Fruit fly (Drosophila melanogaster): Measurements from ENCODE around the gene Syx17.
A peak's percentile ranks its signal among the peaks of the same experiment; 100 is the strongest.

The Syx17 gene

dm6 chr3L:4354898-4355627 is 48.2 kb upstream of the Syx17 start (continued):
- TF ChIP-seq CG12299 (tag; optimal IDR thresholded peaks at IDR 0.05) (no peak), HLHmδ (GFP tag; optimal IDR thresholded peaks at IDR 0.05) (no peak), CG1529 (GFP tag; optimal IDR thresholded peaks at IDR 0.05) (no peak), CG30403 (GFP tag; optimal IDR thresholded peaks at IDR 0.05) (peak; percentile 3), CG3847 (GFP tag; IDR thresholded peaks at IDR 0.05) (no peak), chn (GFP tag; optimal IDR thresholded peaks at IDR 0.05) (no peak), CG33557 (GFP tag; optimal IDR thresholded peaks at IDR 0.05) (no peak), CG10543 (GFP tag; optimal IDR thresholded peaks at IDR 0.05) (no peak), CTCF (GFP tag; optimal IDR thresholded peaks at IDR 0.05) (no peak), zfh2 (GFP tag; optimal IDR thresholded peaks at IDR 0.05) (no peak), CG11247 (GFP tag; IDR thresholded peaks at IDR 0.05) (no peak), z (GFP tag; IDR thresholded peaks at IDR 0.05) (no peak), CG11093 (GFP tag; IDR thresholded peaks at IDR 0.05) (no peak), CG2889 (GFP tag; IDR thresholded peaks at IDR 0.05) (no peak), CG18011 (GFP tag; optimal IDR thresholded peaks at IDR 0.05) (no peak), CG17802 (tag; optimal IDR thresholded peaks at IDR 0.05) (no peak), CG12744 (GFP tag; optimal IDR thresholded peaks at IDR 0.05) (no peak), CG16863 (GFP tag; optimal IDR thresholded peaks at IDR 0.05) (no peak), pb (GFP tag; optimal IDR thresholded peaks at IDR 0.05) (no peak), nom (GFP tag; optimal IDR thresholded peaks at IDR 0.05) (no peak), Gug (GFP tag; IDR thresholded peaks at IDR 0.05) (no peak), Rx (GFP tag; IDR thresholded peaks at IDR 0.05) (no peak), CG11696 (GFP tag; IDR thresholded peaks at IDR 0.05) (no peak), CG7271 (tag; optimal IDR thresholded peaks at IDR 0.05) (no peak), gsb (GFP tag; IDR thresholded peaks at IDR 0.05) (no peak), CG33213 (GFP tag; optimal IDR thresholded peaks at IDR 0.05) (no peak), CG8281 (tag; optimal IDR thresholded peaks at IDR 0.05) (no peak), CG8924 (tag; optimal IDR thresholded peaks at IDR 0.05) (peak; percentile 49), CG17568 (GFP tag; optimal IDR thresholded peaks at IDR 0.05) (peak; percentile 20), cg (GFP tag; optimal IDR thresholded peaks at IDR 0.05) (no peak), lmd (GFP tag; IDR thresholded peaks at IDR 0.05) (no peak), ci (GFP tag; IDR thresholded peaks at IDR 0.05) (no peak), sna (GFP tag; IDR thresholded peaks at IDR 0.05; ENCODE audit: partially characterized antibody) (no peak), Ravus (GFP tag; IDR thresholded peaks at IDR 0.05) (no peak), zfh1 (GFP tag; IDR thresholded peaks at IDR 0.05) (no peak), gcm2 (GFP tag; optimal IDR thresholded peaks at IDR 0.05) (no peak), Meics (GFP tag; optimal IDR thresholded peaks at IDR 0.05) (peak; percentile 47), Elba2 (GFP tag; optimal IDR thresholded peaks at IDR 0.05) (no peak), CG2129 (GFP tag; IDR thresholded peaks at IDR 0.05; ENCODE audit: partially characterized antibody) (no peak), ewg (GFP tag; optimal IDR thresholded peaks at IDR 0.05) (no peak), H2.0 (GFP tag; IDR thresholded peaks at IDR 0.05) (no peak), lov (optimal IDR thresholded peaks at IDR 0.05) (no peak), lov (GFP tag; IDR thresholded peaks at IDR 0.05) (no peak), CG17186 (GFP tag; optimal IDR thresholded peaks at IDR 0.05) (no peak), CG10267 (tag; optimal IDR thresholded peaks at IDR 0.05) (peak; percentile 10), CG12219 (GFP tag; optimal IDR thresholded peaks at IDR 0.05) (no peak), CG32767 (GFP tag; IDR thresholded peaks at IDR 0.05) (no peak), CG1832 (GFP tag; optimal IDR thresholded peaks at IDR 0.05) (no peak), MTF-1 (GFP tag; optimal IDR thresholded peaks at IDR 0.05; ENCODE audit: borderline replicate concordance) (no peak), Ada2b (GFP tag; IDR thresholded peaks at IDR 0.05) (no peak), Lhr (GFP tag; optimal IDR thresholded peaks at IDR 0.05) (no peak)
